Worm (Caenorhabditis elegans): Measurements from ENCODE around the gene C06A1.3.

Gene C06A1.3

DNA sequence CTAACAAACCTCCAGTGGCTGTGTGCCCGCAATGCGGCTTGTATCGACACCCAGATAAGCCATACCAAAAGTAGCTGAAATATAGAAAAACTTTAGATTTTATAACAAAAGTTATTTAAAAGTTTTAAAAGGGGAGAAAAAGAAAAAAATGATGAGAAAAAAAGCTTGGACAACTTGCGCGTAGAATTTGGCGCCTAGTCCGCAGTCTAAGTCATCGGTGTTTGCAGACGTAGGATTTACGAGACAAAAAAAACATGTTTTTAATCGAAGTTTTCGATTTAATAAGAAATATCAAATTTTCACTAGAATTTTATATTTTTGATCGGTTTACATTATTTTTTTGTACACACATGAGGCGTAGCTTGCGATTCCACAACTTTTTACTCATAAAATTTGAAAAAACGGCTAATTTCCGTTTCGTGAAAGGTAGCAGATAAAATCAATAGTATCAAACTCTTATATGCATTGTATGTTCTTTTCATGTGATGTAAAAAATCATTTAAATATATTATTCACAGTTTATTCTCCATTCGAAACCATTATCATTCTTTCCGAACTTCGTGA is 30.1 kb upstream of the C06A1.3 start, which contains the start of gene pro-1 (continued):
- TF ChIP-seq nhr-102 (tag; optimal IDR thresholded peaks at IDR 0.05) (peak; percentile 85), ceh-44 (GFP tag; IDR thresholded peaks at IDR 0.05) (no peak), lin-1 (GFP tag; IDR thresholded peaks at IDR 0.05) (peak; percentile 72), mep-1 (tag; optimal IDR thresholded peaks at IDR 0.05) (peak; percentile 98), ceh-32 (tag; optimal IDR thresholded peaks at IDR 0.05; ENCODE audit: poor library complexity) (no peak), F44E2.7 (GFP tag; IDR thresholded peaks at IDR 0.05) (no peak), daf-8 (GFP tag; IDR thresholded peaks at IDR 0.05) (no peak), spr-1 (tag; optimal IDR thresholded peaks at IDR 0.05) (no peak), madf-5 (GFP tag; IDR thresholded peaks at IDR 0.05) (peak; percentile 45 to 73), daf-12 (tag; optimal IDR thresholded peaks at IDR 0.05) (no peak), D1046.2 (GFP tag; IDR thresholded peaks at IDR 0.05) (peak; percentile 89; the same call in 1 of the 2 replicates), nhr-48 (tag; optimal IDR thresholded peaks at IDR 0.05) (peak; percentile 22), nhr-6 (tag; optimal IDR thresholded peaks at IDR 0.05) (peak; percentile 76), hlh-30 (tag; optimal IDR thresholded peaks at IDR 0.05; ENCODE audit: insufficient read depth) (peak; percentile 83), T20F7.1 (GFP tag; optimal IDR thresholded peaks at IDR 0.05) (peak; percentile 83), arid-1 (GFP tag; conservative IDR thresholded peaks at IDR 0.05) (peak; percentile 92), ztf-7 (tag; optimal IDR thresholded peaks at IDR 0.05) (peak; percentile 20), nhr-237 (tag; optimal IDR thresholded peaks at IDR 0.05) (no peak), lin-39 (tag; optimal IDR thresholded peaks at IDR 0.05) (no peak), T26A8.4 (GFP tag; IDR thresholded peaks at IDR 0.05) (peak; percentile 95), nhr-11 (tag; optimal IDR thresholded peaks at IDR 0.05) (peak; percentile 61), hmg-1.1 (GFP tag; IDR thresholded peaks at IDR 0.05) (peak; percentile 80), ama-1 (optimal IDR thresholded peaks at IDR 0.05) (peak; percentile 92), lin-15B (tag; optimal IDR thresholded peaks at IDR 0.05) (no peak), zip-11 (GFP tag; IDR thresholded peaks at IDR 0.05) (peak; percentile 35; the same call in 1 of the 2 replicates), spr-3 (GFP tag; optimal IDR thresholded peaks at IDR 0.05) (peak; percentile 48), daf-16 (GFP tag; optimal IDR thresholded peaks at IDR 0.05) (peak in 1 of 2 experiments; percentile 37), daf-16 (tag; optimal IDR thresholded peaks at IDR 0.05) (peak; percentile 87), gei-8 (GFP tag; optimal IDR thresholded peaks at IDR 0.05) (peak; percentile 12), lsy-2 (tag; optimal IDR thresholded peaks at IDR 0.05) (peak; percentile 47 to 91), ceh-62 (tag; optimal IDR thresholded peaks at IDR 0.05) (no peak), mxl-2 (GFP tag; conservative IDR thresholded peaks at IDR 0.05) (no peak), rbr-2 (tag; optimal IDR thresholded peaks at IDR 0.05) (peak; percentile 62), ceh-28 (tag; optimal IDR thresholded peaks at IDR 0.05) (peak; percentile 52)

DNA sequence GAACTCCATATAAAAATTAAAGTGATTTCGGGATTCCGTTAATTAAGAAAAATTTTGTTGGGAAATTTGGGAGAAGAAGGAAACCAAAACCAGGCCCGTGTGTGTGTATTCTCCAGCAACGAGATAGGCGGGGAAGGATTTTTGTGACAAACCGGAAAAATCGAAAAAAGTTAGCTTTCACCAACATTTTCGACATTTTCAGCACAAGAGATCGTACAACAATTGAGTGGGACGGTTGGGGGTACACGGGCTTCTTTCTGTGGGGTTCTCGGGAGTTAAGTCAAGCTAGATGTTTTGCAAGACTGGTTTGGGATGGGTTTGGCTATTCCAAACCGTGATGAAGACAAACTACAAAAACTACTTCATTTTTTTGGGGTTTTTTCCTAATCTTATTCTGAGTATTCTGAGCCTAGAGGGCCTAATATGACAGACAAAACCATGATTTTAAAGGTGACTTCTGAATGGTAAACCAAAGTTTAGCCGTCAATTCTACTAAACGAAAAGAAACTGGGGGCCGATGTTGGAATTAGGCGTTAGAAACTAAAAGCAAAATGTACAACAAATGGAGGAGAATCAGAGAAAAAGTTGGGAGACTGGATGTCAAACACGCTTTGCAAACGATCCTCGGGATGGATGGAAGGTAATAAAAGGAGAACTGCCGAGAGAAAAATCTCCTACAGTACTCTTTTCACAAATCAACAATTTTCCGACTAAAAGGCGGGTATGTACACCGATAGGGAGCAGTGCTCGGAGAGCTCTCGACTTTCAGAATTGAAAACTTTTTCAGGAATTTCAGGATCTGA is 29.2 kb upstream of the C06A1.3 start:
- TF ChIP-seq nhr-10 (tag; optimal IDR thresholded peaks at IDR 0.05): no peak
- TF ChIP-seq hmg-1.1 (GFP tag; IDR thresholded peaks at IDR 0.05): no peak; the same call in 1 of the 2 replicates
- peak; percentile 88 for TF ChIP-seq aha-1 (tag)
- no peak for TF ChIP-seq nhr-237 (tag; optimal IDR thresholded peaks at IDR 0.05)
- TF ChIP-seq set-16 (GFP tag; IDR thresholded peaks at IDR 0.05): no peak
- no peak for TF ChIP-seq mxl-3 (GFP tag; optimal IDR thresholded peaks at IDR 0.05)
- no peak for TF ChIP-seq zip-2 (tag; optimal IDR thresholded peaks at IDR 0.05)
- TF ChIP-seq gei-8 (GFP tag; optimal IDR thresholded peaks at IDR 0.05): peak; percentile 1
- peak in 1 of 2 experiments; percentile 72 for TF ChIP-seq unc-62 (GFP tag; optimal IDR thresholded peaks at IDR 0.05 in 1 of 2)
- no peak for TF ChIP-seq unc-62 (tag; optimal IDR thresholded peaks at IDR 0.05)
- TF ChIP-seq spr-3 (GFP tag; optimal IDR thresholded peaks at IDR 0.05): peak; percentile 36
- TF ChIP-seq dve-1 (tag; optimal IDR thresholded peaks at IDR 0.05; ENCODE audit: insufficient read depth): peak; percentile 2
- TF ChIP-seq ceh-62 (tag; optimal IDR thresholded peaks at IDR 0.05): no peak
- TF ChIP-seq vab-7 (GFP tag; IDR thresholded peaks at IDR 0.05): 0 out of 2 replicates have a peak, but pooled peaks have one; percentile 9
- TF ChIP-seq lim-7 (GFP tag; IDR thresholded peaks at IDR 0.05): peak; percentile 62; the same call in 1 of the 2 replicates
- no peak for TF ChIP-seq rbr-2 (tag; optimal IDR thresholded peaks at IDR 0.05)
- peak; percentile 16; the same call in 1 of the 2 replicates for TF ChIP-seq dmd-6 (GFP tag; IDR thresholded peaks at IDR 0.05)
- peak; percentile 90 for TF ChIP-seq ama-1 (optimal IDR thresholded peaks at IDR 0.05)
- TF ChIP-seq sdz-12 (GFP tag; optimal IDR thresholded peaks at IDR 0.05): peak; percentile 38
- peak; percentile 14; the same call in 1 of the 2 replicates for TF ChIP-seq Y105C5A.15 (GFP tag; IDR thresholded peaks at IDR 0.05)
- no peak for TF ChIP-seq F10B5.3 (tag; optimal IDR thresholded peaks at IDR 0.05)
- TF ChIP-seq lin-38 (GFP tag; IDR thresholded peaks at IDR 0.05): peak; percentile 42

Data from whole organism, L4 larva.